Worm (Caenorhabditis elegans): ENCODE results near the gene soc-1.
A peak's percentile ranks its signal among the peaks of the same experiment; 100 is the strongest.

soc-1 gene

ce11 chrV:4617260-4617659 lies 25.5 kb upstream of the soc-1 start, which contains the start of gene sumv-2:
sumv-2 (plus strand) TSS chrV:4617560.
- TF ChIP-seq lin-39 (tag; optimal IDR thresholded peaks at IDR 0.05), result no peak
- no peak for TF ChIP-seq crh-2 (tag; optimal IDR thresholded peaks at IDR 0.05)

- TF ChIP-seq lsy-2 (tag; optimal IDR thresholded peaks at IDR 0.05) (no peak), mdl-1 (tag; optimal IDR thresholded peaks at IDR 0.05) (no peak), F13H6.1 (tag; optimal IDR thresholded peaks at IDR 0.05) (no peak), nhr-129 (tag; optimal IDR thresholded peaks at IDR 0.05) (no peak), ztf-4 (tag; optimal IDR thresholded peaks at IDR 0.05) (no peak), ceh-16 (tag; optimal IDR thresholded peaks at IDR 0.05) (no peak), egl-27 (tag; optimal IDR thresholded peaks at IDR 0.05) (no peak)
These were observed 19.2 kb upstream of the soc-1 start for ce11 chrV:4623535-4623934.

ce11 chrV:4624717-4625116 lies 18.0 kb upstream of the soc-1 start:
- no peak for TF ChIP-seq ztf-4 (tag; optimal IDR thresholded peaks at IDR 0.05)
- no peak for TF ChIP-seq lin-13 (GFP tag; optimal IDR thresholded peaks at IDR 0.05)
- TF ChIP-seq gmeb-1 (tag; optimal IDR thresholded peaks at IDR 0.05), result no peak
- no peak for TF ChIP-seq zag-1 (tag; optimal IDR thresholded peaks at IDR 0.05)
- no peak for TF ChIP-seq blmp-1 (tag; optimal IDR thresholded peaks at IDR 0.05; ENCODE audit: insufficient read depth)

- TF ChIP-seq ama-1 (optimal IDR thresholded peaks at IDR 0.05) (no peak), ZK546.5 (tag; optimal IDR thresholded peaks at IDR 0.05) (no peak), mdl-1 (tag; optimal IDR thresholded peaks at IDR 0.05) (no peak), blmp-1 (tag; optimal IDR thresholded peaks at IDR 0.05; ENCODE audit: insufficient read depth) (no peak), ceh-82 (tag; optimal IDR thresholded peaks at IDR 0.05) (no peak), F13H6.1 (tag; optimal IDR thresholded peaks at IDR 0.05) (no peak), skn-1 (tag; optimal IDR thresholded peaks at IDR 0.05) (no peak), elt-3 (tag; optimal IDR thresholded peaks at IDR 0.05) (no peak), ztf-11 (tag; optimal IDR thresholded peaks at IDR 0.05) (no peak), unc-55 (GFP tag; optimal IDR thresholded peaks at IDR 0.05) (no peak), nhr-129 (tag; optimal IDR thresholded peaks at IDR 0.05) (no peak), R02D3.7 (tag; optimal IDR thresholded peaks at IDR 0.05) (no peak), nhr-12 (tag; optimal IDR thresholded peaks at IDR 0.05) (no peak), nhr-6 (tag; optimal IDR thresholded peaks at IDR 0.05) (no peak), unc-62 (GFP tag; optimal IDR thresholded peaks at IDR 0.05) (no peak), ceh-16 (tag; optimal IDR thresholded peaks at IDR 0.05) (no peak), peb-1 (tag; optimal IDR thresholded peaks at IDR 0.05) (no peak)
These were observed 16.4 kb upstream of the soc-1 start for ce11 chrV:4626344-4626743.

- TF ChIP-seq ztf-11 (tag; optimal IDR thresholded peaks at IDR 0.05) (no peak), egl-27 (tag; optimal IDR thresholded peaks at IDR 0.05) (peak; percentile 45), nhr-23 (tag; optimal IDR thresholded peaks at IDR 0.05) (peak; percentile 61), zag-1 (tag; optimal IDR thresholded peaks at IDR 0.05) (no peak), dmd-4 (tag; optimal IDR thresholded peaks at IDR 0.05) (no peak), nhr-21 (tag; optimal IDR thresholded peaks at IDR 0.05) (peak; percentile 28), mab-5 (tag; optimal IDR thresholded peaks at IDR 0.05) (no peak), nhr-6 (tag; optimal IDR thresholded peaks at IDR 0.05) (no peak), ceh-82 (tag; optimal IDR thresholded peaks at IDR 0.05) (no peak), snpc-4 (tag; optimal IDR thresholded peaks at IDR 0.05) (no peak), aly-2 (tag; optimal IDR thresholded peaks at IDR 0.05) (no peak), lin-39 (tag; optimal IDR thresholded peaks at IDR 0.05) (no peak), nhr-10 (tag; optimal IDR thresholded peaks at IDR 0.05) (no peak), Y55F3AM.14 (GFP tag; optimal IDR thresholded peaks at IDR 0.05) (no peak), lsy-2 (tag; optimal IDR thresholded peaks at IDR 0.05) (no peak), nhr-12 (tag; optimal IDR thresholded peaks at IDR 0.05) (no peak), ztf-1 (GFP tag; conservative IDR thresholded peaks at IDR 0.05) (no peak), C34F6.9 (tag; optimal IDR thresholded peaks at IDR 0.05) (no peak), blmp-1 (tag; optimal IDR thresholded peaks at IDR 0.05; ENCODE audit: insufficient read depth) (peak; percentile 78), nhr-25 (tag; optimal IDR thresholded peaks at IDR 0.05) (peak; percentile 59), peb-1 (tag; optimal IDR thresholded peaks at IDR 0.05) (no peak), elt-3 (tag; optimal IDR thresholded peaks at IDR 0.05) (no peak), unc-39 (tag; optimal IDR thresholded peaks at IDR 0.05) (no peak), skn-1 (tag; optimal IDR thresholded peaks at IDR 0.05) (no peak), R02D3.7 (tag; optimal IDR thresholded peaks at IDR 0.05) (no peak), mdl-1 (tag; optimal IDR thresholded peaks at IDR 0.05) (no peak), unc-62 (GFP tag; optimal IDR thresholded peaks at IDR 0.05) (no peak), nhr-11 (tag; optimal IDR thresholded peaks at IDR 0.05) (no peak), F13H6.1 (tag; optimal IDR thresholded peaks at IDR 0.05) (no peak), lin-13 (GFP tag; optimal IDR thresholded peaks at IDR 0.05) (no peak), sma-9 (GFP tag; optimal IDR thresholded peaks at IDR 0.05) (no peak), sma-9 (tag; optimal IDR thresholded peaks at IDR 0.05) (no peak), lin-11 (tag; optimal IDR thresholded peaks at IDR 0.05) (no peak), nhr-129 (tag; optimal IDR thresholded peaks at IDR 0.05) (peak; percentile 18), unc-55 (GFP tag; optimal IDR thresholded peaks at IDR 0.05) (no peak), sma-3 (GFP tag; optimal IDR thresholded peaks at IDR 0.05) (peak; percentile 64), ztf-4 (tag; optimal IDR thresholded peaks at IDR 0.05) (no peak), mbf-1 (tag; optimal IDR thresholded peaks at IDR 0.05) (no peak), ama-1 (optimal IDR thresholded peaks at IDR 0.05) (no peak)
These were observed 14.2 kb upstream of the soc-1 start, which contains the start of gene pmt-2 for ce11 chrV:4628517-4628930. pmt-2 (plus strand) TSS chrV:4628580.
